Worm (Caenorhabditis elegans) whole organism, mixed stage, embryonic: ENCODE data around the gene acr-12.

ENCODE experiments used
- M03D4.4 ChIP-seq: sonication (generic microtip); optimal IDR thresholded peaks from 2 replicates; lab custom pipeline; 2017; ENCODE audit warnings: mild to moderate bottlenecking, missing genetic modification characterization, missing compliant biosample characterization
- bed-3 ChIP-seq: fragments of 200-800 bp; sonication (Bioruptor generic); optimal IDR thresholded peaks from 3 replicates; lab custom pipeline; 2018; ENCODE audit warnings: mild to moderate bottlenecking, missing genetic modification characterization, moderate library complexity, missing compliant biosample characterization
- blmp-1 ChIP-seq: fragments of 150-350 bp; optimal IDR thresholded peaks from 2 replicates; lab custom pipeline; 2014; ENCODE audit warnings: missing biosample characterization, missing genetic modification characterization
- ceh-39 ChIP-seq: fragments of 150-350 bp; optimal IDR thresholded peaks from 2 replicates; lab custom pipeline; 2014; ENCODE audit warnings: missing biosample characterization, missing genetic modification characterization
- ceh-43 ChIP-seq: fragments of 200-800 bp; sonication (Bioruptor generic); optimal IDR thresholded peaks from 2 replicates; lab custom pipeline; 2018; ENCODE audit warnings: mild to moderate bottlenecking, missing genetic modification characterization, moderate library complexity, missing compliant biosample characterization
- ceh-83 ChIP-seq: fragments of 200-800 bp; sonication (Bioruptor generic); optimal IDR thresholded peaks from 2 replicates; lab custom pipeline; 2018; ENCODE audit warnings: mild to moderate bottlenecking, missing genetic modification characterization, missing compliant biosample characterization
- ces-1 ChIP-seq: fragments of 150-350 bp; optimal IDR thresholded peaks from 2 replicates; lab custom pipeline; 2014; ENCODE audit warnings: missing biosample characterization, missing genetic modification reagents, missing genetic modification characterization
- cnd-1 ChIP-seq: fragments of 200-800 bp; sonication (Bioruptor generic); optimal IDR thresholded peaks from 2 replicates; lab custom pipeline; 2018; ENCODE audit warnings: mild to moderate bottlenecking, missing genetic modification characterization, missing compliant biosample characterization
- drap-1 ChIP-seq: fragments of 200-800 bp; sonication (Bioruptor generic); optimal IDR thresholded peaks from 3 replicates; lab custom pipeline; 2018; ENCODE audit warnings: mild to moderate bottlenecking, missing genetic modification characterization, missing compliant biosample characterization
- elt-1 ChIP-seq: sonication (generic microtip); optimal IDR thresholded peaks from 2 replicates; lab custom pipeline; 2017; ENCODE audit warnings: missing genetic modification characterization, mild to moderate bottlenecking, missing compliant biosample characterization, antibody characterized with exemption, moderate library complexity, borderline replicate concordance; ENCODE audit not compliant: insufficient read depth
- flh-1 ChIP-seq: fragments of 200-800 bp; sonication (Bioruptor generic); optimal IDR thresholded peaks from 2 replicates; lab custom pipeline; 2018; ENCODE audit warnings: mild to moderate bottlenecking, missing genetic modification characterization, moderate library complexity, missing compliant biosample characterization
- ham-2 ChIP-seq: fragments of 200-800 bp; sonication (Bioruptor generic); optimal IDR thresholded peaks from 2 replicates; lab custom pipeline; 2018; ENCODE audit warnings: mild to moderate bottlenecking, missing genetic modification characterization, missing compliant biosample characterization
- hlh-1 ChIP-seq: fragments of 150-350 bp; optimal IDR thresholded peaks from 2 replicates; lab custom pipeline; 2014; ENCODE audit warnings: missing biosample characterization, missing genetic modification reagents, missing genetic modification characterization
- lin-13 ChIP-seq: fragments of 150-350 bp; optimal IDR thresholded peaks from 2 replicates; lab custom pipeline; 2014; ENCODE audit warnings: missing biosample characterization, missing genetic modification characterization
- lin-32 ChIP-seq: fragments of 200-800 bp; sonication (Bioruptor generic); optimal IDR thresholded peaks from 2 replicates; lab custom pipeline; 2018; ENCODE audit warnings: mild to moderate bottlenecking, missing genetic modification characterization, missing compliant biosample characterization
- lsy-2 ChIP-seq: fragments of 150-350 bp; optimal IDR thresholded peaks from 2 replicates; lab custom pipeline; 2014; ENCODE audit warnings: missing biosample characterization, missing genetic modification characterization
- mab-5 ChIP-seq: fragments of 150-350 bp; optimal IDR thresholded peaks from 2 replicates; lab custom pipeline; 2014; ENCODE audit warnings: missing biosample characterization, missing genetic modification characterization
- mep-1 ChIP-seq: fragments of 150-350 bp; optimal IDR thresholded peaks from 2 replicates; lab custom pipeline; 2017; ENCODE audit warnings: missing biosample characterization, missing genetic modification reagents, missing genetic modification characterization, inconsistent platforms
- mls-2 ChIP-seq: sonication (generic microtip); optimal IDR thresholded peaks from 2 replicates; lab custom pipeline; 2016; ENCODE audit warnings: mild to moderate bottlenecking, missing genetic modification characterization, moderate library complexity, missing compliant biosample characterization
- nhr-2 ChIP-seq: fragments of 150-350 bp; optimal IDR thresholded peaks from 2 replicates; lab custom pipeline; 2014; ENCODE audit warnings: missing biosample characterization, missing genetic modification characterization
- nhr-237 ChIP-seq: fragments of 150-350 bp; optimal IDR thresholded peaks from 2 replicates; lab custom pipeline; 2014; ENCODE audit warnings: missing biosample characterization, missing genetic modification characterization
- nhr-28 ChIP-seq: fragments of 150-350 bp; optimal IDR thresholded peaks from 2 replicates; lab custom pipeline; 2014; ENCODE audit warnings: missing biosample characterization, missing genetic modification characterization
- nhr-76 ChIP-seq: sonication (generic microtip); optimal IDR thresholded peaks from 2 replicates; lab custom pipeline; 2017; ENCODE audit warnings: missing biosample characterization, missing genetic modification characterization
- pha-4 ChIP-seq: fragments of 150-350 bp; optimal IDR thresholded peaks from 2 replicates; lab custom pipeline; 2018; ENCODE audit warnings: missing biosample characterization, missing genetic modification reagents, missing genetic modification characterization
- sem-2 ChIP-seq: fragments of 200-800 bp; sonication (Bioruptor generic); optimal IDR thresholded peaks from 2 replicates; lab custom pipeline; 2018; ENCODE audit warnings: mild to moderate bottlenecking, missing genetic modification characterization, missing compliant biosample characterization
- snpc-4 ChIP-seq: fragments of 150-350 bp; optimal IDR thresholded peaks from 2 replicates; lab custom pipeline; 2014; ENCODE audit warnings: missing biosample characterization, missing genetic modification characterization
- sptf-1 ChIP-seq: sonication (generic microtip); optimal IDR thresholded peaks from 2 replicates; lab custom pipeline; 2017; ENCODE audit warnings: mild to moderate bottlenecking, missing genetic modification characterization, moderate library complexity, missing compliant biosample characterization
- tbx-8 ChIP-seq: fragments of 200-800 bp; sonication (Bioruptor generic); optimal IDR thresholded peaks from 2 replicates; lab custom pipeline; 2018; ENCODE audit warnings: mild to moderate bottlenecking, missing genetic modification characterization, moderate library complexity, missing compliant biosample characterization
- unc-120 ChIP-seq: sonication (generic microtip); optimal IDR thresholded peaks from 2 replicates; lab custom pipeline; 2017; ENCODE audit warnings: missing genetic modification characterization, missing compliant biosample characterization; ENCODE audit not compliant: poor library complexity, severe bottlenecking
- unc-39 ChIP-seq: fragments of 150-350 bp; optimal IDR thresholded peaks from 2 replicates; lab custom pipeline; 2014; ENCODE audit warnings: missing biosample characterization, missing genetic modification characterization
- unc-62 ChIP-seq: fragments of 150-350 bp; optimal IDR thresholded peaks from 2 replicates; lab custom pipeline; 2014; ENCODE audit warnings: missing biosample characterization, missing genetic modification reagents, missing genetic modification characterization
- zip-8 ChIP-seq: fragments of 150-350 bp; optimal IDR thresholded peaks from 2 replicates; lab custom pipeline; 2014; ENCODE audit warnings: missing biosample characterization, missing genetic modification characterization
- ztf-11 ChIP-seq: fragments of 150-350 bp; optimal IDR thresholded peaks from 2 replicates; lab custom pipeline; 2014; ENCODE audit warnings: missing biosample characterization, missing genetic modification characterization

acr-12 gene

ce11 chrX:13544544-13545021, 11.9 kb downstream of the acr-12 start:
- peak; percentile 25 for TF ChIP-seq ces-1 (GFP tag; lab: Kevin White, UChicago)
- TF ChIP-seq ham-2 (GFP tag; lab: Kevin White, UChicago): no peak

- no peak for TF ChIP-seq ceh-43 (GFP tag; lab: Kevin White, UChicago)
- TF ChIP-seq hlh-1 (tag; lab: Kevin White, UChicago): no peak
- no peak for TF ChIP-seq nhr-2
- no peak for TF ChIP-seq zip-8
- no peak for TF ChIP-seq pha-4 (tag; lab: Kevin White, UChicago)
- TF ChIP-seq sem-2 (GFP tag; lab: Kevin White, UChicago): no peak
- TF ChIP-seq drap-1 (GFP tag; lab: Kevin White, UChicago): no peak
- no peak for TF ChIP-seq unc-39
- no peak for TF ChIP-seq nhr-28 (tag; lab: Kevin White, UChicago)
Measured at ce11 chrX:13550890-13551289, 18.2 kb downstream of the acr-12 start, which contains the start of gene odr-1. Gene odr-1 (minus strand): TSS chrX:13550990.

- TF ChIP-seq unc-62 (GFP tag; lab: Kevin White, UChicago) (peak; percentile 67), sptf-1 (no peak), flh-1 (GFP tag; lab: Kevin White, UChicago) (no peak), mab-5 (no peak), mep-1 (tag; lab: Kevin White, UChicago) (no peak), lin-32 (no peak), elt-1 (tag; lab: Kevin White, UChicago) (no peak), unc-120 (peak; percentile 41), ham-2 (GFP tag; lab: Kevin White, UChicago) (no peak)
Measured at ce11 chrX:13555098-13555497, 22.4 kb downstream of the acr-12 start.

- no peak for TF ChIP-seq blmp-1
Measured at ce11 chrX:13556066-13556465, 23.4 kb downstream of the acr-12 start, which contains the start of gene glb-20. Gene glb-20 (minus strand): TSS chrX:13556166.

ce11 chrX:13558667-13559066, 26.0 kb downstream of the acr-12 start:
- no peak for TF ChIP-seq ham-2 (GFP tag; lab: Kevin White, UChicago)
- TF ChIP-seq drap-1 (GFP tag; lab: Kevin White, UChicago): no peak
- no peak for TF ChIP-seq nhr-76 (tag; lab: Kevin White, UChicago)
- TF ChIP-seq sem-2 (GFP tag; lab: Kevin White, UChicago): no peak
- TF ChIP-seq ceh-39 (tag; lab: Kevin White, UChicago): no peak
- no peak for TF ChIP-seq zip-8
- no peak for TF ChIP-seq lin-13
- no peak for TF ChIP-seq M03D4.4 (tag; lab: Kevin White, UChicago)
- TF ChIP-seq nhr-2: no peak
- no peak for TF ChIP-seq nhr-237
- no peak for TF ChIP-seq lsy-2 (tag; lab: Kevin White, UChicago)
- TF ChIP-seq mep-1 (tag; lab: Kevin White, UChicago): no peak
- TF ChIP-seq pha-4 (tag; lab: Kevin White, UChicago): no peak
- TF ChIP-seq unc-39: no peak
- TF ChIP-seq elt-1 (tag; lab: Kevin White, UChicago): no peak
- no peak for TF ChIP-seq cnd-1 (tag; lab: Kevin White, UChicago)
- TF ChIP-seq mls-2 (tag; lab: Kevin White, UChicago): no peak
- TF ChIP-seq unc-120: no peak

- TF ChIP-seq hlh-1 (tag; lab: Kevin White, UChicago): peak; percentile 35
- TF ChIP-seq cnd-1 (tag; lab: Kevin White, UChicago): no peak
- no peak for TF ChIP-seq zip-8
- peak; percentile 5 for TF ChIP-seq unc-120
Measured at ce11 chrX:13561954-13562353, 29.3 kb downstream of the acr-12 start.

ce11 chrX:13566436-13566835, 33.8 kb downstream of the acr-12 start, which contains the start of gene R01E6.2:
Gene R01E6.2 (minus strand): TSS chrX:13566536.
- TF ChIP-seq bed-3 (GFP tag; lab: Kevin White, UChicago): no peak
- no peak for TF ChIP-seq unc-120
- TF ChIP-seq hlh-1 (tag; lab: Kevin White, UChicago): no peak
- no peak for TF ChIP-seq snpc-4 (tag; lab: Kevin White, UChicago)
- TF ChIP-seq flh-1 (GFP tag; lab: Kevin White, UChicago): no peak
- no peak for TF ChIP-seq unc-62 (GFP tag; lab: Kevin White, UChicago)
- no peak for TF ChIP-seq cnd-1 (tag; lab: Kevin White, UChicago)
- no peak for TF ChIP-seq ztf-11 (tag; lab: Kevin White, UChicago)
- no peak for TF ChIP-seq mab-5
- no peak for TF ChIP-seq sem-2 (GFP tag; lab: Kevin White, UChicago)
- TF ChIP-seq zip-8: no peak
- no peak for TF ChIP-seq nhr-28 (tag; lab: Kevin White, UChicago)
- TF ChIP-seq ceh-83 (GFP tag; lab: Kevin White, UChicago): no peak
- TF ChIP-seq unc-39: no peak
- TF ChIP-seq tbx-8: no peak
- TF ChIP-seq blmp-1: no peak
- TF ChIP-seq, all 35 proteins: peak for 0
